Fruit fly (Drosophila melanogaster) Kc167 (cell line): ENCODE measurements around the gene CG5214.

Experiments used
- Myc ChIP-seq: fragments of >200 bp; optimal IDR thresholded peaks from 2 replicates; lab custom pipeline; 2017; ENCODE audit warnings: missing external identifiers
- h ChIP-seq: fragments of >200 bp; optimal IDR thresholded peaks from 3 replicates; lab custom pipeline; 2018; ENCODE audit warnings: missing external identifiers
- insv ChIP-seq: fragments of >200 bp; optimal IDR thresholded peaks from 3 replicates; lab custom pipeline; 2018; ENCODE audit warnings: missing external identifiers
- psq ChIP-seq: fragments of >200 bp; optimal IDR thresholded peaks from 2 replicates; lab custom pipeline; 2017; ENCODE audit warnings: missing external identifiers
- ttk ChIP-seq: sonication (Bioruptor generic); optimal IDR thresholded peaks from 2 replicates; lab custom pipeline; 2017; ENCODE audit warnings: missing external identifiers

DNA sequence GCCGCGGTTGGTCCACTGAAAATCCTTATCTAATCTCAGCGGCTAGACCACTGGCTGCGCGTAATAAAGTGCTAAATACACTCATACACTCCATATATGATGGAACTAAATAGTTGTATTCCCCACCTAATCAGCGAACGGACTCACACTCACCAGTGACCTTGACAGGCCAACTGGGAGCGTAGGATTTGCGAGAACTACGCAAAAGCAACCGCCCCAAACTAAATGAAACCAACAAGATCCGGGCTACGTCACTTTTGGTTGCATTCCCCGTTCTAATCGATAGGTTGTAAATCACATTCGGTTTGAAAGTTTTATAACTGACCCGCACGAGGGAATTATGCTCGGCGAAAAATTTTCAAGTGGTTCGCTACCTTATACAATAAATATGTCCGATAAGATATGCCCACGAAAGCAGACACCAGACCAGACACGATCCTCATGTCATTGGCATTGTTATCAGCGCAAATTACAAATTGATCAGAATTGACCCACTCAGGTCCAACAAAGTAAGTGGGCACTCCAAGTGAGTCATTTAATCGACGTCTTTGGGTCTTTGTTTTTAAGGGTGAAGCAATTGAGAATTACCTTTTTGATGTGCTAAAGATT, 44.8 kb upstream of the CG5214 start:
- TF ChIP-seq h (lab: Kevin White, UChicago) (no peak), ttk (no peak), Myc (lab: Kevin White, UChicago) (no peak), insv (lab: Kevin White, UChicago) (no peak), psq (lab: Kevin White, UChicago) (no peak)
